Worm (Caenorhabditis elegans) whole organism, L4 larva: ENCODE results near the gene zip-6.
A peak's percentile ranks its signal among the peaks of the same experiment; 100 is the strongest.

Experiments used
- F10B5.3 ChIP-seq: sonication (generic microtip); optimal IDR thresholded peaks from 2 replicates; lab custom pipeline; 2016; ENCODE audit warnings: mild to moderate bottlenecking, missing genetic modification characterization, missing compliant biosample characterization
- F26F4.8 ChIP-seq: fragments of 200-800 bp; sonication (Bioruptor generic); conservative IDR thresholded peaks from 2 replicates; pipeline ENCODE4 v1.3.6; 2022; ENCODE audit warnings: missing genetic modification characterization, missing compliant biosample characterization
- F44E2.7 ChIP-seq: fragments of 200-800 bp; sonication (Bioruptor generic); IDR thresholded peaks from 2 replicates; pipeline ENCODE4 v2.1.2; 2022; ENCODE audit warnings: missing genetic modification characterization, missing compliant biosample characterization
- ZK546.5 ChIP-seq, 2 experiments: sonication (generic microtip); optimal IDR thresholded peaks; 2 replicates each; lab custom pipeline; 2017; ENCODE audit warnings: missing biosample characterization in 2 of 2, missing genetic modification characterization in 2 of 2
- aly-2 ChIP-seq: sonication (generic microtip); optimal IDR thresholded peaks from 2 replicates; lab custom pipeline; 2018; ENCODE audit warnings: missing biosample characterization, missing genetic modification characterization
- ama-1 ChIP-seq: fragments of 150-350 bp; optimal IDR thresholded peaks from 2 replicates; lab custom pipeline; 2014; ENCODE audit warnings: inconsistent platforms, mixed read lengths
- arid-1 ChIP-seq: fragments of 200-800 bp; sonication (Bioruptor generic); conservative IDR thresholded peaks from 2 replicates; pipeline ENCODE4 v1.3.6; 2022; ENCODE audit warnings: missing genetic modification reagents, missing genetic modification characterization, missing compliant biosample characterization
- ceh-32 ChIP-seq: sonication (generic microtip); optimal IDR thresholded peaks from 2 replicates; lab custom pipeline; 2016; ENCODE audit warnings: mild to moderate bottlenecking, missing genetic modification characterization, missing compliant biosample characterization; ENCODE audit not compliant: poor library complexity
- ceh-44 ChIP-seq: fragments of 200-800 bp; sonication (Bioruptor generic); IDR thresholded peaks from 2 replicates; pipeline ENCODE4 v1.3.6; 2022; ENCODE audit warnings: missing genetic modification reagents, missing genetic modification characterization, missing compliant biosample characterization
- ces-1 ChIP-seq: fragments of 150-350 bp; sonication (generic microtip); optimal IDR thresholded peaks from 4 replicates; lab custom pipeline; 2014; ENCODE audit warnings: missing biosample characterization, missing genetic modification reagents, missing genetic modification characterization
- cey-2 ChIP-seq: sonication (generic microtip); optimal IDR thresholded peaks from 3 replicates; lab custom pipeline; 2017; ENCODE audit warnings: missing genetic modification characterization, mild to moderate bottlenecking, missing compliant biosample characterization, antibody characterized with exemption, borderline replicate concordance; ENCODE audit not compliant: insufficient read depth
- daf-12 ChIP-seq: fragments of 150-350 bp; optimal IDR thresholded peaks from 2 replicates; lab custom pipeline; 2014; ENCODE audit warnings: missing biosample characterization, missing genetic modification reagents, missing genetic modification characterization
- daf-16 ChIP-seq, 3 experiments: sonication (generic microtip); optimal IDR thresholded peaks; 2 replicates each; lab custom pipeline; 2016 to 2017; ENCODE audit warnings: missing genetic modification characterization in 3 of 3, missing genetic modification reagents in 3 of 3, mild to moderate bottlenecking in 2 of 3, missing compliant biosample characterization in 2 of 3, missing biosample characterization in 1 of 3, moderate library complexity in 1 of 3
- daf-8 ChIP-seq: fragments of 200-800 bp; sonication (Bioruptor generic); IDR thresholded peaks from 2 replicates; pipeline ENCODE4 v1.3.6; 2022; ENCODE audit warnings: missing genetic modification characterization, missing compliant biosample characterization
- dmd-6 ChIP-seq: fragments of 200-800 bp; sonication (Bioruptor generic); IDR thresholded peaks from 2 replicates; pipeline ENCODE4 v1.3.6; 2022; ENCODE audit warnings: missing genetic modification reagents, missing genetic modification characterization, missing compliant biosample characterization
- dmd-8 ChIP-seq: fragments of 200-800 bp; sonication (Bioruptor generic); IDR thresholded peaks from 2 replicates; pipeline ENCODE4 v1.3.6; 2022; ENCODE audit warnings: missing genetic modification characterization, missing compliant biosample characterization
- dve-1 ChIP-seq: sonication (generic microtip); optimal IDR thresholded peaks from 2 replicates; lab custom pipeline; 2017; ENCODE audit warnings: antibody characterized with exemption, mild to moderate bottlenecking, missing genetic modification characterization, missing compliant biosample characterization; ENCODE audit not compliant: insufficient read depth
- egl-27 ChIP-seq: sonication (generic microtip); optimal IDR thresholded peaks from 3 replicates; lab custom pipeline; 2017; ENCODE audit warnings: missing biosample characterization, missing genetic modification reagents, missing genetic modification characterization
- gei-8 ChIP-seq: fragments of 200-800 bp; sonication (Bioruptor generic); optimal IDR thresholded peaks from 2 replicates; lab custom pipeline; 2018; ENCODE audit warnings: mild to moderate bottlenecking, missing genetic modification characterization, missing compliant biosample characterization
- hlh-11 ChIP-seq: fragments of 200-800 bp; sonication (Bioruptor generic); optimal IDR thresholded peaks from 2 replicates; lab custom pipeline; 2018; ENCODE audit warnings: mild to moderate bottlenecking, missing genetic modification characterization, missing compliant biosample characterization
- hmg-1.1 ChIP-seq: fragments of 200-800 bp; sonication (Bioruptor generic); IDR thresholded peaks from 2 replicates; pipeline ENCODE4 v1.3.6; 2022; ENCODE audit warnings: missing genetic modification reagents, missing genetic modification characterization, missing compliant biosample characterization
- jun-1 ChIP-seq: fragments of 150-350 bp; optimal IDR thresholded peaks from 2 replicates; lab custom pipeline; 2014; ENCODE audit warnings: missing biosample characterization, missing genetic modification reagents, missing genetic modification characterization
- lim-7 ChIP-seq: fragments of 200-800 bp; sonication (Bioruptor generic); IDR thresholded peaks from 2 replicates; pipeline ENCODE4 v1.3.6; 2022; ENCODE audit warnings: missing genetic modification characterization, missing compliant biosample characterization
- lin-1 ChIP-seq: fragments of 200-800 bp; sonication (Bioruptor generic); IDR thresholded peaks from 2 replicates; pipeline ENCODE4 v1.3.6; 2022; ENCODE audit warnings: missing genetic modification reagents, missing genetic modification characterization, missing compliant biosample characterization
- lin-29 ChIP-seq: fragments of 200-800 bp; sonication (Bioruptor generic); IDR thresholded peaks from 2 replicates; pipeline ENCODE4 v1.3.6; 2022; ENCODE audit warnings: missing genetic modification reagents, missing genetic modification characterization, missing compliant biosample characterization
- lin-39 ChIP-seq: fragments of 150-350 bp; optimal IDR thresholded peaks from 2 replicates; lab custom pipeline; 2014; ENCODE audit warnings: missing biosample characterization, missing genetic modification reagents, missing genetic modification characterization
- lir-3 ChIP-seq: sonication (generic microtip); optimal IDR thresholded peaks from 2 replicates; lab custom pipeline; 2016; ENCODE audit warnings: mild to moderate bottlenecking, missing genetic modification characterization, missing compliant biosample characterization
- madf-5 ChIP-seq, 2 experiments: fragments of 200-800 bp; sonication (Bioruptor generic); IDR thresholded peaks; 2 replicates each; pipeline ENCODE4 v1.3.6; 2022; ENCODE audit warnings: missing compliant biosample characterization in 2 of 2, missing genetic modification characterization in 2 of 2
- madf-9 ChIP-seq: fragments of 200-800 bp; sonication (Bioruptor generic); conservative IDR thresholded peaks from 2 replicates; pipeline ENCODE4 v1.3.6; 2022; ENCODE audit warnings: missing genetic modification reagents, missing genetic modification characterization, missing compliant biosample characterization
- mes-2 ChIP-seq: sonication (generic microtip); optimal IDR thresholded peaks from 2 replicates; lab custom pipeline; 2016; ENCODE audit warnings: missing genotype, mild to moderate bottlenecking, missing genetic modification characterization, missing compliant biosample characterization; ENCODE audit not compliant: poor library complexity, severe bottlenecking
- nhr-25 ChIP-seq: sonication (generic microtip); optimal IDR thresholded peaks from 2 replicates; lab custom pipeline; 2017; ENCODE audit warnings: missing genetic modification characterization, mild to moderate bottlenecking, missing compliant biosample characterization, antibody characterized with exemption, moderate library complexity, borderline replicate concordance; ENCODE audit not compliant: insufficient read depth
- nhr-28 ChIP-seq: fragments of 150-350 bp; optimal IDR thresholded peaks from 2 replicates; lab custom pipeline; 2014; ENCODE audit warnings: missing biosample characterization, missing genetic modification characterization
- nhr-77 ChIP-seq: fragments of 150-350 bp; optimal IDR thresholded peaks from 2 replicates; lab custom pipeline; 2014; ENCODE audit warnings: missing biosample characterization, missing genetic modification characterization
- php-3 ChIP-seq: fragments of 200-800 bp; sonication (Bioruptor generic); IDR thresholded peaks from 2 replicates; pipeline ENCODE4 v1.3.6; 2022; ENCODE audit warnings: missing genetic modification reagents, missing genetic modification characterization, missing compliant biosample characterization
- pqm-1 ChIP-seq: sonication (generic microtip); optimal IDR thresholded peaks from 2 replicates; lab custom pipeline; 2017; ENCODE audit warnings: missing biosample characterization, missing genetic modification characterization
- sdz-12 ChIP-seq: fragments of 200-800 bp; sonication (Bioruptor generic); optimal IDR thresholded peaks from 2 replicates; lab custom pipeline; 2018; ENCODE audit warnings: mild to moderate bottlenecking, missing genetic modification characterization, missing compliant biosample characterization
- tra-1 ChIP-seq: fragments of 200-800 bp; sonication (Bioruptor generic); IDR thresholded peaks from 2 replicates; pipeline ENCODE4 v1.3.6; 2022; ENCODE audit warnings: missing genetic modification reagents, missing genetic modification characterization, missing compliant biosample characterization
- unc-39 ChIP-seq: sonication (generic microtip); optimal IDR thresholded peaks from 2 replicates; lab custom pipeline; 2017; ENCODE audit warnings: missing biosample characterization, missing genetic modification characterization
- unc-62 ChIP-seq, 3 experiments: fragments of 150-350 bp in 1 of 3; sonication (generic microtip); optimal IDR thresholded peaks in 2 of 3; peaks in 1 of 3; 1 replicate in 1 of 3; 2 replicates in 2 of 3; lab custom pipeline; 2014 to 2017; ENCODE audit warnings: missing biosample characterization in 3 of 3, missing genetic modification characterization in 3 of 3, missing genetic modification reagents in 3 of 3, missing genotype in 1 of 3
- zip-11 ChIP-seq: fragments of 200-800 bp; sonication (Bioruptor generic); IDR thresholded peaks from 2 replicates; pipeline ENCODE4 v1.3.6; 2022; ENCODE audit warnings: missing genetic modification characterization, missing compliant biosample characterization

The zip-6 gene

DNA sequence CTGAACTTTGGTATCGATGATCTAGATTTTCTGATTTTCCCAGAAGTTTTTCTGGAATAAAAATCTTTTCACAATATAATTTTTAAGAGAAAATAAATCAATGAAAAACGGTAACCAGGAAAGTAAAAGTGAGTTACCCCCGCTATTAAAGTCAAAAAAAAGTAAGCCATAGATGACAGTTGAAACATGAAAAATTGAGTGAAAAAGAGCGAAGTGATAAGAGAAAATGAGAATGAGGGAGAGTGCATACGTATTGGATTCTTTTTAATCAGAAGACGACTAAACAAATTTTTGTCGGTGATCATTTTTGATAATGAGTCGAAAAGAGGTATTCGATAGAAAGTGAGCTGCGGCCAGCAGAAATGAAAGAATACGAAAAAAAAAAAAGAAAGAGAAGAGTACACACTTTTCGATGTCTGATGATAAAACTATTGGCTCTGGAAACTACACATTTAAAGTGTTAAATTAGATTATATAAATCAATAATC is 41.6 kb upstream of the zip-6 start, which contains the start of gene gtl-1:
TSS of gene gtl-1 (minus strand) at position 51 of the 488 bp plus-strand sequence.
- no peak for TF ChIP-seq ceh-44 (GFP tag; lab: Robert Waterston, UW)
- TF ChIP-seq ama-1, result no peak
- TF ChIP-seq lin-39 (tag; lab: Kevin White, UChicago), result no peak
- TF ChIP-seq unc-62 (GFP tag; optimal IDR thresholded peaks at IDR 0.05 in 1 of 2; lab: Kevin White, UChicago), result peak in 1 of 2 experiments; percentile 38
- no peak for TF ChIP-seq unc-62 (tag; optimal IDR thresholded peaks at IDR 0.05; lab: Kevin White, UChicago)
- no peak for TF ChIP-seq jun-1 (tag; lab: Kevin White, UChicago)
- TF ChIP-seq hlh-11, result peak; percentile 45
- 0 out of 2 replicates have a peak, but pooled peaks have one; percentile 9 for TF ChIP-seq arid-1 (GFP tag; lab: Robert Waterston, UW)
- no peak for TF ChIP-seq ZK546.5 (tag; optimal IDR thresholded peaks at IDR 0.05; lab: Kevin White, UChicago)
- TF ChIP-seq daf-16 (GFP tag; optimal IDR thresholded peaks at IDR 0.05; lab: Kevin White, UChicago), result no peak
- TF ChIP-seq daf-16 (tag; optimal IDR thresholded peaks at IDR 0.05; lab: Kevin White, UChicago), result peak; percentile 37
- TF ChIP-seq pqm-1, result peak; percentile 96
- no peak for TF ChIP-seq sdz-12
- TF ChIP-seq gei-8 (GFP tag; lab: Kevin White, UChicago), result no peak
- TF ChIP-seq dmd-8 (GFP tag; lab: Robert Waterston, UW), result no peak
- TF ChIP-seq lin-29 (GFP tag; lab: Robert Waterston, UW), result no peak
- peak; percentile 73 for TF ChIP-seq dmd-6 (GFP tag; lab: Robert Waterston, UW)
- TF ChIP-seq nhr-28 (tag; lab: Kevin White, UChicago), result peak; percentile 73
- TF ChIP-seq nhr-25, result no peak
- no peak for TF ChIP-seq lir-3 (tag; lab: Kevin White, UChicago)
- no peak for TF ChIP-seq zip-11 (GFP tag; lab: Robert Waterston, UW)
- peak; percentile 18 for TF ChIP-seq dve-1
- no peak for TF ChIP-seq lim-7 (GFP tag; lab: Robert Waterston, UW)
- TF ChIP-seq ces-1, result no peak
- TF ChIP-seq, all 104 proteins: peak for 8

ce11 chrIV:11257476-11257875 is 39.5 kb upstream of the zip-6 start:
- no peak for TF ChIP-seq daf-8
- no peak for TF ChIP-seq F44E2.7 (GFP tag; lab: Robert Waterston, UW)
- TF ChIP-seq egl-27 (tag; lab: Kevin White, UChicago), result no peak
- no peak for TF ChIP-seq madf-9 (GFP tag; lab: Robert Waterston, UW)
- TF ChIP-seq hlh-11, result peak; percentile 52
- TF ChIP-seq php-3 (GFP tag; lab: Robert Waterston, UW), result 0 out of 2 replicates have a peak, but pooled peaks have one; percentile 19
- TF ChIP-seq ceh-32 (tag; lab: Kevin White, UChicago), result no peak
- TF ChIP-seq F10B5.3 (tag; lab: Kevin White, UChicago), result no peak
- peak; percentile 45 for TF ChIP-seq dve-1
- 0 out of 2 replicates have a peak, but pooled peaks have one; percentile 23 for TF ChIP-seq tra-1 (GFP tag; lab: Robert Waterston, UW)
- no peak for TF ChIP-seq hmg-1.1 (GFP tag; lab: Robert Waterston, UW)
- TF ChIP-seq dmd-6 (GFP tag; lab: Robert Waterston, UW), result peak; percentile 86
- TF ChIP-seq pqm-1, result peak; percentile 96
- TF ChIP-seq daf-16 (GFP tag; optimal IDR thresholded peaks at IDR 0.05; lab: Kevin White, UChicago), result no peak
- TF ChIP-seq daf-16 (tag; optimal IDR thresholded peaks at IDR 0.05; lab: Kevin White, UChicago), result peak; percentile 48
- TF ChIP-seq mes-2 (tag; lab: Kevin White, UChicago), result no peak
- no peak for TF ChIP-seq F26F4.8 (GFP tag; lab: Robert Waterston, UW)
- no peak for TF ChIP-seq daf-12 (tag; lab: Kevin White, UChicago)
- no peak for TF ChIP-seq madf-5 (GFP tag; IDR thresholded peaks at IDR 0.05; lab: Robert Waterston, UW)
- no peak for TF ChIP-seq unc-39
- TF ChIP-seq nhr-28 (tag; lab: Kevin White, UChicago), result peak; percentile 65
- TF ChIP-seq cey-2 (tag; lab: Kevin White, UChicago), result no peak
- TF ChIP-seq nhr-77 (tag; lab: Kevin White, UChicago), result peak; percentile 42
- TF ChIP-seq aly-2, result no peak
- TF ChIP-seq lin-1 (GFP tag; lab: Robert Waterston, UW), result 0 out of 2 replicates have a peak, but pooled peaks have one; percentile 28
